Fruit fly (Drosophila melanogaster): Measurements from ENCODE around the gene CG10352.
A peak's percentile ranks its signal among the peaks of the same experiment; 100 is the strongest.

Gene CG10352

DNA sequence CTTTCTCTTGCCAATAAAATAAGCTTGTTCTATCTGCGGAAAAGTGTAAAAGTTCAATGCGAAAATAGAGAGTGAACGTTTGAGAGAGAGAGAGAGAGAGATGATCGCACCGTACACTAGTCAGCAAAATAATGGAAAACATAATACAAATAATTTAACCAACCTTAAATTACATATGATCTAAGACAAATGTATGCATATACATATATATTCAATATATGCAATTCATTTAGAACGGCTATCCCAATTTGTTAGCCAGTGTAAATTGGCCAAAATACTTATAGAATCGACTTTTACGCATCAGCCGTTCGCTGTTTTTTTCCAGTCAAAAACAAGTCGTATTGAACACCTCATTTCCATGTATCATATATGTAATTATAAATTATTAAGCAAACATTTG is 48.2 kb upstream of the CG10352 start (continued):
- TF ChIP-seq rib (GFP tag; IDR thresholded peaks at IDR 0.05) (no peak), cad (GFP tag; optimal IDR thresholded peaks at IDR 0.05) (no peak), CG9932 (GFP tag; IDR thresholded peaks at IDR 0.05) (peak; percentile 74), CG32772 (GFP tag; IDR thresholded peaks at IDR 0.05) (peak; percentile 46; the same call in 1 of the 2 replicates), CG15073 (GFP tag; optimal IDR thresholded peaks at IDR 0.05) (no peak), ken (GFP tag; IDR thresholded peaks at IDR 0.05) (peak; percentile 70; the same call in 2 of the 3 replicates), CG5180 (GFP tag; optimal IDR thresholded peaks at IDR 0.05) (no peak), gt (GFP tag; IDR thresholded peaks at IDR 0.05) (no peak), fd3F (GFP tag; optimal IDR thresholded peaks at IDR 0.05) (peak; percentile 14), CG14710 (tag; optimal IDR thresholded peaks at IDR 0.05) (no peak), CG17612 (GFP tag; IDR thresholded peaks at IDR 0.05) (peak; percentile 55; the same call in 1 of the 2 replicates), CG4820 (GFP tag; optimal IDR thresholded peaks at IDR 0.05) (no peak), p53 (GFP tag; optimal IDR thresholded peaks at IDR 0.05) (no peak), Rx (GFP tag; IDR thresholded peaks at IDR 0.05) (0 out of 2 replicates have a peak, but pooled peaks have one; percentile 43), eve (GFP tag; optimal IDR thresholded peaks at IDR 0.05) (no peak), CG31388 (GFP tag; optimal IDR thresholded peaks at IDR 0.05) (peak; percentile 20), CG11696 (GFP tag; IDR thresholded peaks at IDR 0.05) (peak; percentile 64; the same call in 1 of the 2 replicates), pnt (GFP tag; optimal IDR thresholded peaks at IDR 0.05) (no peak), H2.0 (GFP tag; IDR thresholded peaks at IDR 0.05) (peak; percentile 75), emc (GFP tag; optimal IDR thresholded peaks at IDR 0.05) (no peak), CG31441 (GFP tag; IDR thresholded peaks at IDR 0.05) (0 out of 2 replicates have a peak, but pooled peaks have one; percentile 40), vnd (GFP tag; IDR thresholded peaks at IDR 0.05; ENCODE audit: partially characterized antibody) (no peak), mirr (GFP tag; optimal IDR thresholded peaks at IDR 0.05) (no peak), ems (GFP tag; optimal IDR thresholded peaks at IDR 0.05) (no peak), CG5953 (GFP tag; IDR thresholded peaks at IDR 0.05) (peak; percentile 54; the same call in 1 of the 2 replicates), CG6654 (GFP tag; optimal IDR thresholded peaks at IDR 0.05) (no peak), fd96Cb (tag; optimal IDR thresholded peaks at IDR 0.05) (peak; percentile 32), esg (GFP tag; conservative IDR thresholded peaks at IDR 0.05) (peak; percentile 50), usp (GFP tag; optimal IDR thresholded peaks at IDR 0.05) (no peak), CG3281 (GFP tag; optimal IDR thresholded peaks at IDR 0.05) (peak; percentile 60), E2f2 (GFP tag; IDR thresholded peaks at IDR 0.05) (peak; percentile 38), zen (tag; optimal IDR thresholded peaks at IDR 0.05) (no peak), CG1529 (GFP tag; optimal IDR thresholded peaks at IDR 0.05) (no peak), bowl (GFP tag; IDR thresholded peaks at IDR 0.05) (no peak; the same call in 1 of the 2 replicates), CG2889 (GFP tag; IDR thresholded peaks at IDR 0.05) (peak; percentile 75; the same call in 2 of the 3 replicates), NFAT (GFP tag; IDR thresholded peaks at IDR 0.05) (peak; percentile 86), Xrp1 (GFP tag; IDR thresholded peaks at IDR 0.05) (peak; percentile 64; the same call in 1 of the 2 replicates), yki (optimal IDR thresholded peaks at IDR 0.05) (no peak), Fer1 (GFP tag; optimal IDR thresholded peaks at IDR 0.05) (no peak), ash1 (GFP tag; optimal IDR thresholded peaks at IDR 0.05) (no peak), CG10147 (GFP tag; optimal IDR thresholded peaks at IDR 0.05) (peak; percentile 30), Hr51 (GFP tag; optimal IDR thresholded peaks at IDR 0.05) (peak in 1 of 2 experiments; percentile 48), Atf3 (GFP tag; optimal IDR thresholded peaks at IDR 0.05) (no peak), nom (GFP tag; optimal IDR thresholded peaks at IDR 0.05) (no peak), zfh1 (GFP tag; IDR thresholded peaks at IDR 0.05) (peak; percentile 61; the same call in 1 of the 3 replicates), CG6272 (GFP tag; IDR thresholded peaks at IDR 0.05) (0 out of 2 replicates have a peak, but pooled peaks have one; percentile 32), trh (GFP tag; optimal IDR thresholded peaks at IDR 0.05) (no peak), Max (GFP tag; optimal IDR thresholded peaks at IDR 0.05) (no peak), CG10979 (tag; optimal IDR thresholded peaks at IDR 0.05) (peak; percentile 9), cg (GFP tag; optimal IDR thresholded peaks at IDR 0.05) (no peak), CG1602 (GFP tag; optimal IDR thresholded peaks at IDR 0.05) (no peak), Ada2b (GFP tag; IDR thresholded peaks at IDR 0.05) (peak; percentile 65)

Data from whole organism, embryonic.